Worm (Caenorhabditis elegans): ENCODE measurements around the gene F39G3.5.

Gene F39G3.5

DNA sequence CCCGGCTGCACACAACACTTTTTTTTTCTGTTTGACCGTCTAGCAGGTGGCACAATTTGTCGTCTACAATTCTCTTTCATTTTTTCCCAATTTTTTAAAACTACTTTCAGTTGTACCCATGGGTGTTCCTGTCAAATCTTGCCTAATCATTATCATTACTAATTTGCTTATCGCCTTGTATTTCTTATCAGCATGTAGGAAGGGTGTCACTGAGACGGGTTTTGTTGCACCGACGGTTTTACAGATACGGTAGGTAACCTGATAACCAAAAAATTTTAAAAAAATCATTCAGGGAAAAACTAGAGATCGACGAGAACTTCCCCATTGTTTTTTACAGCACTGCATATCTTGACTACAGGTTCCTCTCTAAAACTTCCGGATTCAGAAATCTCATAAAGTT is 15.3 kb downstream of the F39G3.5 start, which contains the start of gene F39G3.2:
Gene F39G3.2, plus strand, starts transcription at position 105 of the 400 bp plus-strand sequence.
- TF ChIP-seq nhr-80 (tag; optimal IDR thresholded peaks at IDR 0.05) (peak; percentile 74), snpc-3.4 (tag; optimal IDR thresholded peaks at IDR 0.05) (no peak)

DNA sequence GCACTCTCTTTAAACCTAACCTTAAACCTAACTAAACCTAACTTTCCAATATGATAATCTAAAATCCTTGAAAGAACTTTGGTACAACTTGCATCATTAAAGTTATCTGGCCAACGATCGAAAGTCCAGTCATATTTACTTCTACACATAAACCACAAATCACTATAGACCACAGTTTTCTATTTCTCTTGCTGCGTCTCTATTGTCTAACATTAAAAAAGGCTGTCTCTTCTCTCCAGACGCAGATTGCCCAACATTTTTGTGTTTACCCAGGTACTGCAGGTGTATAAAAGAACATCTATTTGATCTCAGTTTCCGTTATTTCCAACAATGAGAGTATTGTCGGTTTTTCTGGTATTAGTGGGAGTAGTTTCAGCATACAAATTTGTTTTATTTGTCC is 19.8 kb downstream of the F39G3.5 start, which contains the start of gene ugt-61:
Gene ugt-61, plus strand, starts transcription at position 233 of the 400 bp plus-strand sequence.
- TF ChIP-seq nhr-80 (tag; optimal IDR thresholded peaks at IDR 0.05) = peak; percentile 16
- TF ChIP-seq F10E7.11 (tag; optimal IDR thresholded peaks at IDR 0.05) = no peak
- TF ChIP-seq akir-1 (GFP tag; optimal IDR thresholded peaks at IDR 0.05) = no peak
- peak; percentile 51; the same call in 1 of the 2 replicates for TF ChIP-seq hmg-1.2 (GFP tag; IDR thresholded peaks at IDR 0.05)

DNA sequence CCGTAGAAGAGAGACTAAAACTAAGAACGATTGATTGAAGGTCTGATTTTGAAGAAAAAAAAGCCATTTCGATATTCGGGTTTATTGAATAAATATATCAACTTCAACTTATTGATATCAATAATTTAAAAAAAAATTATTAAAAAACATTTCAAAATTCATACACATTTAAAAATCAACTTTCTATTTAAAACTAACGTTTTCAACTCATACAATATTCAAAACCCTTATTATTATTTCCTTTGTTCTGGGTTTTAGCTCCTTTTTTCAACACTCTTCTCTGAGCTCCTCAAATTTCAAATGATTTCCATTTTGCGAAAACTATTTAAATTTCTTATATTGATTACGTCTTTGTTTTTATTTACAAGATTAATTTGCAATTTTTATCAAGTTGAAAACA is 22.9 kb downstream of the F39G3.5 start, which contains the start of gene C18G1.7:
Gene C18G1.7, plus strand, starts transcription at position 301 of the 400 bp plus-strand sequence.
- TF ChIP-seq zfh-2 (GFP tag; conservative IDR thresholded peaks at IDR 0.05) = no peak
- no peak for TF ChIP-seq ztf-26 (tag; optimal IDR thresholded peaks at IDR 0.05)
- no peak for TF ChIP-seq nhr-80 (tag; optimal IDR thresholded peaks at IDR 0.05)

DNA sequence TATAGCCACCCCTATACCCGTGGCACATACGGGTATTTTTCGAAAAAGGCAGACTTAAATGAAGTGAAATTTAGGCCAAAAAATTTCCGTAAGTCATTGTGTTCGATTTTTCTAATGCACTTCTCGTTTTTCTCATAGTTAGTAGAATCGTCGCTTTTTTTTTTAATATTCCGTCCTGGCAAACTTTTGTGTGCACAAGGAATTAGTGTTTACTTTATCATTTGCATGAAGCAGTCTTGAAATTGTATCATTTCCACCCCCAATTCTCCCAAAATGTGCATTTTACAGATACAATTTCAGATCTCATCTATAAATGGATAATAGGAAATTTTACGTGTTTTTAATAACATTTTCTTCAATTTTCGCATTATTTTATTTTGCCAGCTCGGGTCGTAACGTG is 27.9 kb downstream of the F39G3.5 start, which contains the start of gene C18G1.6:
Gene C18G1.6, plus strand, starts transcription at position 301 of the 400 bp plus-strand sequence.
- no peak for TF ChIP-seq ekl-4 (GFP tag; IDR thresholded peaks at IDR 0.05)
- TF ChIP-seq D2030.7 (GFP tag; IDR thresholded peaks at IDR 0.05) = no peak

DNA sequence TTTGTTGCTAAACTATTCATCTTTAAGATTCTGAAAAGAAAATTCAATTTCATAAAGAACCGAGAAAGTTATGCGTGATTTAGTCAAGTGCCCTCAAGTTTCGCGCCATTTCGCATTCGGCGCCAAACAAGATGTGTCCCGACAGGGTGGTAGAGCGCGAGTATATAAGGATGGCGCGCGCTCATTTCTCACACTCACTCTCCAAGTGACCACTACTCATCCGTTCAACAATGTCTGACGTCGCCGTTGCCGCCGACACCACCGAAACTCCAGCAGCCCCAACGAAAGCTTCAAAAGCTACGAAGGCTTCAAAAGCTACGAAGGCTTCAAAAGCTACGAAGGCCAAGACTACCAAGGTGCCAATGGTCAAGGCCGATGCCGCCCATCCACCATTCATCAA is 31.7 kb downstream of the F39G3.5 start, which contains the start of gene hil-4:
Gene hil-4, plus strand, starts transcription at position 191 of the 400 bp plus-strand sequence.
- TF ChIP-seq dox-1 (GFP tag; IDR thresholded peaks at IDR 0.05) (peak; percentile 87), sea-2 (GFP tag; IDR thresholded peaks at IDR 0.05) (no peak), F57C9.4 (tag; optimal IDR thresholded peaks at IDR 0.05) (no peak), Y95B8A.8 (GFP tag; IDR thresholded peaks at IDR 0.05) (peak; percentile 75; the same call in 1 of the 2 replicates), ceh-27 (GFP tag; optimal IDR thresholded peaks at IDR 0.05) (peak; percentile 21), attf-5 (GFP tag; optimal IDR thresholded peaks at IDR 0.05) (no peak), F57A8.1 (GFP tag; optimal IDR thresholded peaks at IDR 0.05) (no peak), Y79H2A.3 (GFP tag; conservative IDR thresholded peaks at IDR 0.05) (peak; percentile 51; the same call in 1 of the 2 replicates), pbrm-1 (GFP tag; IDR thresholded peaks at IDR 0.05) (peak; percentile 89), zfh-2 (GFP tag; conservative IDR thresholded peaks at IDR 0.05) (no peak), B0035.1 (tag; optimal IDR thresholded peaks at IDR 0.05) (no peak), snpc-3.4 (tag; optimal IDR thresholded peaks at IDR 0.05) (no peak), tlf-1 (GFP tag; optimal IDR thresholded peaks at IDR 0.05) (no peak), snpc-1.1 (tag; optimal IDR thresholded peaks at IDR 0.05; ENCODE audit: insufficient read depth) (no peak), ceh-58 (GFP tag; IDR thresholded peaks at IDR 0.05) (no peak), nhr-80 (tag; optimal IDR thresholded peaks at IDR 0.05) (no peak), sptf-2 (GFP tag; optimal IDR thresholded peaks at IDR 0.05) (no peak), egl-44 (GFP tag; IDR thresholded peaks at IDR 0.05) (no peak), bed-2 (GFP tag; IDR thresholded peaks at IDR 0.05) (0 out of 2 replicates have a peak, but pooled peaks have one; percentile 14), hlh-12 (tag; optimal IDR thresholded peaks at IDR 0.05) (no peak), lin-54 (GFP tag; optimal IDR thresholded peaks at IDR 0.05) (peak; percentile 53), zim-3 (tag; optimal IDR thresholded peaks at IDR 0.05) (no peak), F37B4.10 (GFP tag; IDR thresholded peaks at IDR 0.05) (no peak), hmg-1.2 (GFP tag; IDR thresholded peaks at IDR 0.05) (peak; percentile 45; the same call in 1 of the 2 replicates), ztf-25 (GFP tag; IDR thresholded peaks at IDR 0.05) (no peak), aptf-2 (GFP tag; conservative IDR thresholded peaks at IDR 0.05) (0 out of 2 replicates have a peak, but pooled peaks have one; percentile 46), F33H1.4 (GFP tag; IDR thresholded peaks at IDR 0.05) (peak; percentile 79), atf-7 (tag; optimal IDR thresholded peaks at IDR 0.05) (no peak), rec-8 (tag; optimal IDR thresholded peaks at IDR 0.05) (no peak), lir-1 (GFP tag; conservative IDR thresholded peaks at IDR 0.05) (0 out of 2 replicates have a peak, but pooled peaks have one; percentile 35), unc-62 (GFP tag; optimal IDR thresholded peaks at IDR 0.05) (no peak), nhr-120 (GFP tag; IDR thresholded peaks at IDR 0.05) (no peak), ztf-26 (tag; optimal IDR thresholded peaks at IDR 0.05) (no peak), akir-1 (GFP tag; optimal IDR thresholded peaks at IDR 0.05) (no peak), unc-130 (GFP tag; optimal IDR thresholded peaks at IDR 0.05) (peak; percentile 24), F10E7.11 (tag; optimal IDR thresholded peaks at IDR 0.05) (no peak), ets-4 (GFP tag; optimal IDR thresholded peaks at IDR 0.05) (no peak)
